Worm (Caenorhabditis elegans) whole organism, late embryonic: Measurements from ENCODE around the gene pigq-1.

ENCODE experiments used
- C08G9.2 ChIP-seq: sonication (generic microtip); optimal IDR thresholded peaks from 2 replicates; lab custom pipeline; 2016; ENCODE audit warnings: mild to moderate bottlenecking, missing genetic modification characterization, moderate library complexity, missing compliant biosample characterization
- F13H6.1 ChIP-seq: sonication (generic microtip); optimal IDR thresholded peaks from 2 replicates; lab custom pipeline; 2016; ENCODE audit warnings: missing genetic modification characterization, missing compliant biosample characterization
- K02D7.2 ChIP-seq: sonication (generic microtip); optimal IDR thresholded peaks from 2 replicates; lab custom pipeline; 2017; ENCODE audit warnings: mild to moderate bottlenecking, missing genetic modification characterization, missing compliant biosample characterization
- K09A11.1 ChIP-seq: sonication (generic microtip); optimal IDR thresholded peaks from 2 replicates; lab custom pipeline; 2017; ENCODE audit warnings: antibody characterized with exemption, mild to moderate bottlenecking, missing genetic modification characterization, missing compliant biosample characterization; ENCODE audit not compliant: insufficient read depth
- Y22D7AL.16 ChIP-seq: sonication (generic microtip); optimal IDR thresholded peaks from 2 replicates; lab custom pipeline; 2016; ENCODE audit warnings: missing genetic modification characterization, missing compliant biosample characterization
- ahr-1 ChIP-seq: sonication (generic microtip); optimal IDR thresholded peaks from 2 replicates; lab custom pipeline; 2016; ENCODE audit warnings: missing genetic modification characterization, missing compliant biosample characterization
- ceh-14 ChIP-seq: sonication (generic microtip); optimal IDR thresholded peaks from 2 replicates; lab custom pipeline; 2016; ENCODE audit warnings: missing genotype, missing genetic modification characterization, missing compliant biosample characterization
- ceh-18 ChIP-seq: sonication (generic microtip); optimal IDR thresholded peaks from 2 replicates; lab custom pipeline; 2016; ENCODE audit warnings: missing genetic modification characterization, missing compliant biosample characterization
- ceh-19 ChIP-seq: fragments of 200-800 bp; sonication (Bioruptor generic); optimal IDR thresholded peaks from 2 replicates; lab custom pipeline; 2018; ENCODE audit warnings: mild to moderate bottlenecking, missing genetic modification characterization, missing compliant biosample characterization
- ceh-2 ChIP-seq: sonication (generic microtip); optimal IDR thresholded peaks from 2 replicates; lab custom pipeline; 2016; ENCODE audit warnings: missing genotype, missing genetic modification characterization, missing compliant biosample characterization
- ceh-31 ChIP-seq: sonication (generic microtip); optimal IDR thresholded peaks from 2 replicates; lab custom pipeline; 2016; ENCODE audit warnings: missing genetic modification characterization, missing compliant biosample characterization
- ceh-34 ChIP-seq: sonication (generic microtip); optimal IDR thresholded peaks from 2 replicates; lab custom pipeline; 2016; ENCODE audit warnings: mild to moderate bottlenecking, missing genetic modification characterization, missing compliant biosample characterization
- ceh-48 ChIP-seq: sonication (generic microtip); optimal IDR thresholded peaks from 2 replicates; lab custom pipeline; 2016; ENCODE audit warnings: missing genetic modification characterization, inconsistent platforms, missing compliant biosample characterization
- ceh-6 ChIP-seq: fragments of 200-800 bp; sonication (Bioruptor generic); optimal IDR thresholded peaks from 2 replicates; lab custom pipeline; 2018; ENCODE audit warnings: mild to moderate bottlenecking, missing genetic modification characterization, missing compliant biosample characterization
- dve-1 ChIP-seq: sonication (generic microtip); optimal IDR thresholded peaks from 2 replicates; lab custom pipeline; 2017; ENCODE audit warnings: antibody characterized with exemption, mild to moderate bottlenecking, missing genetic modification characterization, missing compliant biosample characterization
- elt-2 ChIP-seq: sonication (generic microtip); optimal IDR thresholded peaks from 2 replicates; lab custom pipeline; 2016; ENCODE audit warnings: missing genetic modification reagents, missing genetic modification characterization, missing compliant biosample characterization
- fax-1 ChIP-seq: sonication (generic microtip); optimal IDR thresholded peaks from 2 replicates; lab custom pipeline; 2016; ENCODE audit warnings: missing genotype, missing genetic modification characterization, missing compliant biosample characterization
- fkh-6 ChIP-seq: sonication (generic microtip); optimal IDR thresholded peaks from 2 replicates; lab custom pipeline; 2016; ENCODE audit warnings: missing genetic modification characterization, missing compliant biosample characterization
- gmeb-2 ChIP-seq: sonication (generic microtip); optimal IDR thresholded peaks from 2 replicates; lab custom pipeline; 2016; ENCODE audit warnings: missing genetic modification characterization, inconsistent platforms, missing compliant biosample characterization
- hlh-13 ChIP-seq: fragments of 200-800 bp; sonication (Bioruptor generic); optimal IDR thresholded peaks from 2 replicates; lab custom pipeline; 2018; ENCODE audit warnings: mild to moderate bottlenecking, missing genetic modification characterization, missing compliant biosample characterization
- lin-11 ChIP-seq: fragments of 200-800 bp; sonication (Bioruptor generic); optimal IDR thresholded peaks from 2 replicates; lab custom pipeline; 2018; ENCODE audit warnings: mild to moderate bottlenecking, missing genetic modification characterization, missing compliant biosample characterization
- nfya-1 ChIP-seq: sonication (generic microtip); optimal IDR thresholded peaks from 2 replicates; lab custom pipeline; 2017; ENCODE audit warnings: missing genetic modification characterization, mild to moderate bottlenecking, missing compliant biosample characterization, antibody characterized with exemption, moderate library complexity
- nhr-232 ChIP-seq: sonication (generic microtip); optimal IDR thresholded peaks from 2 replicates; lab custom pipeline; 2016; ENCODE audit warnings: missing genetic modification characterization, missing compliant biosample characterization
- npax-4 ChIP-seq: sonication (generic microtip); optimal IDR thresholded peaks from 2 replicates; lab custom pipeline; 2016; ENCODE audit warnings: missing genetic modification characterization, missing compliant biosample characterization
- pat-9 ChIP-seq: fragments of 200-800 bp; sonication (Bioruptor generic); optimal IDR thresholded peaks from 2 replicates; lab custom pipeline; 2018; ENCODE audit warnings: mild to moderate bottlenecking, missing genetic modification characterization, moderate library complexity, missing compliant biosample characterization
- pax-1 ChIP-seq: fragments of 150-350 bp; optimal IDR thresholded peaks from 2 replicates; lab custom pipeline; 2014; ENCODE audit warnings: missing biosample characterization, missing genetic modification characterization
- ref-2 ChIP-seq: sonication (generic microtip); optimal IDR thresholded peaks from 2 replicates; lab custom pipeline; 2016; ENCODE audit warnings: missing genetic modification characterization, missing compliant biosample characterization
- rnt-1 ChIP-seq: sonication (generic microtip); optimal IDR thresholded peaks from 2 replicates; lab custom pipeline; 2016; ENCODE audit warnings: missing genetic modification characterization, missing compliant biosample characterization
- sox-2 ChIP-seq: fragments of 200-800 bp; sonication (Bioruptor generic); IDR thresholded peaks from 2 replicates; pipeline ENCODE4 v1.3.6; 2022; ENCODE audit warnings: missing genetic modification reagents, missing genetic modification characterization, missing compliant biosample characterization
- sox-4 ChIP-seq: sonication (generic microtip); optimal IDR thresholded peaks from 2 replicates; lab custom pipeline; 2017; ENCODE audit warnings: mild to moderate bottlenecking, missing genetic modification characterization, inconsistent platforms, missing compliant biosample characterization
- tbx-2 ChIP-seq: sonication (generic microtip); optimal IDR thresholded peaks from 2 replicates; lab custom pipeline; 2016; ENCODE audit warnings: missing genetic modification characterization, missing compliant biosample characterization
- ttx-3 ChIP-seq: sonication (generic microtip); optimal IDR thresholded peaks from 2 replicates; lab custom pipeline; 2016; ENCODE audit warnings: missing genetic modification reagents, missing genetic modification characterization, missing compliant biosample characterization
- unc-3 ChIP-seq, 2 experiments: fragments of 200-800 bp in 1 of 2; sonication (Bioruptor generic) in 1 of 2; sonication (generic microtip) in 1 of 2; conservative IDR thresholded peaks in 1 of 2; optimal IDR thresholded peaks in 1 of 2; 2 replicates each; pipeline versions ENCODE4 v1.3.6 to Lab custom; 2016 to 2022; ENCODE audit warnings: missing compliant biosample characterization in 2 of 2, missing genetic modification characterization in 2 of 2, missing genetic modification reagents in 1 of 2
- unc-42 ChIP-seq: sonication (generic microtip); optimal IDR thresholded peaks from 2 replicates; lab custom pipeline; 2016; ENCODE audit warnings: missing genotype, missing genetic modification characterization, missing compliant biosample characterization
- unc-55 ChIP-seq: sonication (generic microtip); optimal IDR thresholded peaks from 2 replicates; lab custom pipeline; 2017; ENCODE audit warnings: missing biosample characterization, missing genetic modification reagents, missing genetic modification characterization
- unc-86 ChIP-seq: sonication (generic microtip); optimal IDR thresholded peaks from 2 replicates; lab custom pipeline; 2016; ENCODE audit warnings: missing genetic modification characterization, missing compliant biosample characterization
- zip-5 ChIP-seq: sonication (generic microtip); optimal IDR thresholded peaks from 2 replicates; lab custom pipeline; 2016; ENCODE audit warnings: missing genetic modification characterization, missing compliant biosample characterization

pigq-1 gene

DNA sequence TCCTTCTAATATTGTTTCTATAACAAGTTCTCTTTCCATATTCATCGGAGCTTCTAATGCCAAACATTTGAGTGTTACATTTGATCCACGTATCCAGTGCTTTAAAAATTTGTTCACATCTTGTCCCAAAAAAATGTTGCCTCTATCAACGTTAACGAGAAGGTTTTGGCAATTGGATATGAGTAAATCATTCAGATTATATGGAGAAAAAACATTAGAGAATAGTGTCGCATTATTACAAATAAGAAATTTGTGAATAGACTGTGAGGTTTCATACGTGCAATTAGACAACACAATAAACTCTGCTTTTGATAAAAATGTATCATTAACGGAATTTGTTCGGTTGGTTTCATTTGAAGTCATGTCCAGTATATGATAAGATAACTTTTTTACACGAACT lies 12.8 kb upstream of the pigq-1 start, which contains the start of gene mboa-4:
mboa-4 (minus strand) TSS at position 101 of the 400 bp plus-strand sequence.
- TF ChIP-seq zip-5 (tag; lab: Kevin White, UChicago), result no peak
- no peak for TF ChIP-seq ceh-14 (tag; lab: Kevin White, UChicago)
- no peak for TF ChIP-seq ttx-3 (tag; lab: Kevin White, UChicago)
- TF ChIP-seq gmeb-2 (tag; lab: Kevin White, UChicago), result no peak
- TF ChIP-seq fax-1 (tag; lab: Kevin White, UChicago), result no peak
- no peak for TF ChIP-seq C08G9.2 (tag; lab: Kevin White, UChicago)

DNA sequence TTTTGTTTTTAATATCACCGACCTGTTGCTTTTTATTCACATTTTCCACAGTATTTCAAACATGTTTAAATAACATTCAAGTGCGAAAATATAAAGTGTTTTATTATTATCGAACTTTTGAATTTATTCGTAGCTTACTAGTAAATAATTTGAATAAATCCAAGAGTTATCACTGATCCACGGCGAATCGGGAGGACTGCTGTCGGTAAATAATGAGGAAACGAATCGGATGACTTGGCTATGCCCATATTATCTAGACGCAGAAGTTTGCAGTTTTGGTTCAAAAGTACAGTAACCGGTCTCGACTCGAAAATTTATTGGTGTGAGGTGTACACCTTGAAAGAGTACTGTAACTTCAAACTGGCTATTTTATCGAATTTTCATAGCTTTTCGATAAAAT lies 9.5 kb upstream of the pigq-1 start:
- no peak for TF ChIP-seq hlh-13
- TF ChIP-seq F13H6.1, result no peak
- no peak for TF ChIP-seq pat-9 (tag; lab: Kevin White, UChicago)
- no peak for TF ChIP-seq ceh-34
- TF ChIP-seq ref-2 (tag; lab: Kevin White, UChicago), result no peak

DNA sequence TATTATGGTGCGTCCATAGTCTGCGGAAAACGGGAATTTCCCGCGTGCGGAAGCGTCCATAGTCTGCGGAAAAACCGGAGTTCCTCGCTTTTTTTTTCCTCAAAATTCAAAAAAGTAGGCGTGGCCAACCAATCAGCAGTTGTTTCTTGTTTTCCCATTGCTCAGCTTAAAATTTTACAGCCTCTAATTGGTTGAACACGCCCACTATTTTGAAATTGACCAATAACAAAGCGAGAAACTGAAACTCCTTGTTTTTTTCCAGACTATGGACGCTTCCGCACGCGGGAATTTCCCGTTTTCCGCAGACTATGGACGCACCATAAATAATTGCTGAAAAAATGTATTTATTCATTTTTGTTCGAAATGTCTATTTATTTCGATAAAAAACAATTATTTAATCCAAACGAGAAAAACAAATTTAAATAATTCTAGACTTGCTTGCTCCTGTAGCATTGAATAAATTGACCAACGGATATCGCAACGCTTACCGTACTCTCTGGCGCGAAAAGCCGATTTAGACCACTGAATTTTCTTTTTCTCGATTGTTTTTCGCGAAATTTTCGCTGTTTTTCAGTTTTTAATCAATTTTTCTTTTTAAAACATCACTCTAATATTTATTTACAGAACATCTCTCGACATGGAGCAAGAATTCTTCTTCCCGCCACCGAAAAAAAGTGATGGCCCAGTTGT lies 7.5 kb upstream of the pigq-1 start, which contains the start of gene C08F8.3:
C08F8.3 (plus strand) TSS at position 620 of the 690 bp plus-strand sequence.
- peak; percentile 37 for TF ChIP-seq nfya-1 (tag; lab: Kevin White, UChicago)
- TF ChIP-seq, all 69 proteins: peak for 1; not testable (repeated sequence) for 68

DNA sequence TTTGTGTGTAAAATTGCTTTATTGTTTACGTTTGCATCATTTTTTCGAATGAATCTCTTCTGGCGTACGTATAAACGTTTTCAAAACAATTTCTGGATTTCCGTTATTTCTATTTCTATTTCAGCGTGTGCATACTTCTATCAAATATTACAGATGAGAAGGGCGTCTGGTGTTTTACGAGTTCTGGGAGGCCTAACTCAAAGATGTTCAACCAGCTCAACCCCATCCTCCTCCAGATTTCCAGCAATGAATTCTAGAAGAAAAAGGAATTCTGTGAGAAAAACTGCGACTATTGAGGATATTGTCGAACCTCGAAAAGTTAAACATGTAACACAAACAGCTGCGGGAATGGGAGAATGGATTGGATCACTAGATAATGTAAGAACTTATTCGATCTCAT lies 3.8 kb upstream of the pigq-1 start, which contains the start of gene C08F8.2:
C08F8.2 (plus strand) TSS at position 154 of the 400 bp plus-strand sequence.
- TF ChIP-seq ceh-6 (GFP tag; lab: Kevin White, UChicago) (no peak), sox-2 (no peak), unc-86 (tag; lab: Kevin White, UChicago) (no peak), ceh-19 (GFP tag; lab: Kevin White, UChicago) (no peak), unc-3 (GFP tag; conservative IDR thresholded peaks at IDR 0.05; lab: Robert Waterston, UW) (no peak), unc-3 (tag; optimal IDR thresholded peaks at IDR 0.05; lab: Kevin White, UChicago) (no peak), lin-11 (tag; lab: Kevin White, UChicago) (no peak), Y22D7AL.16 (tag; lab: Kevin White, UChicago) (no peak), elt-2 (no peak), pax-1 (tag; lab: Kevin White, UChicago) (no peak), nhr-232 (tag; lab: Kevin White, UChicago) (no peak)
- TF ChIP-seq, all 69 proteins: peak for 0

DNA sequence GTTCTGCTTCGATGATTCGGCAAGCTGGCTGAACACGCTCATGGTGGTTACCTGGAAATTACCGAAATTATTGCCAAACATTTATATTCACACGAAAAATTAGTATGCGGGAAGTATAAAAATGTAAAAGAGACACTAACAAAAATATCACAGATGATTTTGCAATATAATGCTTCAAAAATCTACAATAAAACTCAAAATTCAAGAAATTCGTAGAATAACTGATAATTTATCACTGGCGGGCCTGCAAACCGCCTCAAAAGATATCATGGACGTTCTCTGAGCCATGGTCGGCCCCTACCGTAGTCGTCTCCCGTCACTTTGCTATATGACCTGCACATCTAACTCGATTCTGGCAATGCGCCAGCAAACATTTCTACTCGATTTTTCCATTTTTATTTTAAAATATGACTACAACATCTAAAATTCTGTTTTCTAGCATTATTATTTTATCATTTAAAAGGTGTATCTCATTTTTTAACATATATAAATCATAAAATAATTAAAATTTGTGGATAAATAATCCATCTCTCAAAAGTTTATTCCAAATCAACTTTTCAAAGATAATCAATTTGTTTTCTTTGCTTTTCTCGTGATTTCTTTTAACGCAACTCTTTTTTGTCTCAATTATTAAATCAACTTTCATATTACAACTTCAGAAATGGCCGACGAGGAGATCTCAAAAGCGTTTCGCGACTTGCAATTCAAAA lies 2.6 kb upstream of the pigq-1 start, which contains the start of the genes F01G4.6 and pfd-1:
F01G4.6 (minus strand) TSS at position 51 of the 710 bp plus-strand sequence.
pfd-1 (plus strand) TSS at position 660 of the 710 bp plus-strand sequence.
- TF ChIP-seq K09A11.1 (tag; lab: Kevin White, UChicago), result no peak
- TF ChIP-seq ceh-6 (GFP tag; lab: Kevin White, UChicago), result no peak
- no peak for TF ChIP-seq fkh-6 (tag; lab: Kevin White, UChicago)
- no peak for TF ChIP-seq Y22D7AL.16 (tag; lab: Kevin White, UChicago)
- peak; percentile 37 for TF ChIP-seq unc-55
- TF ChIP-seq ahr-1 (tag; lab: Kevin White, UChicago), result no peak
- peak; percentile 50 for TF ChIP-seq ceh-31 (tag; lab: Kevin White, UChicago)
- peak; percentile 11 for TF ChIP-seq F13H6.1
- TF ChIP-seq npax-4 (tag; lab: Kevin White, UChicago), result no peak
- TF ChIP-seq ttx-3 (tag; lab: Kevin White, UChicago), result no peak
- no peak for TF ChIP-seq pat-9 (tag; lab: Kevin White, UChicago)
- peak; percentile 29; the same call in 1 of the 2 replicates for TF ChIP-seq unc-3 (GFP tag; conservative IDR thresholded peaks at IDR 0.05; lab: Robert Waterston, UW)
- no peak for TF ChIP-seq unc-3 (tag; optimal IDR thresholded peaks at IDR 0.05; lab: Kevin White, UChicago)
- no peak for TF ChIP-seq lin-11 (tag; lab: Kevin White, UChicago)
- TF ChIP-seq ceh-2 (tag; lab: Kevin White, UChicago), result no peak
- TF ChIP-seq ceh-34, result peak; percentile 14
- TF ChIP-seq K02D7.2, result no peak
- TF ChIP-seq tbx-2 (tag; lab: Kevin White, UChicago), result peak; percentile 44
- TF ChIP-seq ceh-19 (GFP tag; lab: Kevin White, UChicago), result no peak
- TF ChIP-seq gmeb-2 (tag; lab: Kevin White, UChicago), result peak; percentile 12
- TF ChIP-seq elt-2, result peak; percentile 48
- no peak for TF ChIP-seq ceh-48 (tag; lab: Kevin White, UChicago)
- TF ChIP-seq nfya-1 (tag; lab: Kevin White, UChicago), result peak; percentile 90
- no peak for TF ChIP-seq sox-4 (tag; lab: Kevin White, UChicago)
- TF ChIP-seq fax-1 (tag; lab: Kevin White, UChicago), result no peak
- peak; percentile 46 for TF ChIP-seq unc-42 (tag; lab: Kevin White, UChicago)
- peak; percentile 66 for TF ChIP-seq pax-1 (tag; lab: Kevin White, UChicago)
- TF ChIP-seq dve-1 (tag; lab: Kevin White, UChicago), result peak; percentile 54
- TF ChIP-seq ref-2 (tag; lab: Kevin White, UChicago), result peak; percentile 25
- TF ChIP-seq rnt-1 (tag; lab: Kevin White, UChicago), result peak; percentile 3
- TF ChIP-seq ceh-18 (tag; lab: Kevin White, UChicago), result peak; percentile 39
